Fruit fly (Drosophila melanogaster) whole organism, embryonic: ENCODE measurements around the gene Cdc16.

Experiments
- CG10267 ChIP-seq: fragments of 200-800 bp; sonication (Bioruptor generic); optimal IDR thresholded peaks from 2 replicates; lab custom pipeline; 2018; ENCODE audit warnings: missing biosample characterization, mild to moderate bottlenecking, missing genetic modification characterization, moderate library complexity
- CG10431 ChIP-seq: fragments of 200-800 bp; sonication (Bioruptor generic); optimal IDR thresholded peaks from 3 replicates; lab custom pipeline; 2018; ENCODE audit warnings: missing biosample characterization, mild to moderate bottlenecking, missing genetic modification characterization
- CG10462 ChIP-seq: fragments of 200-800 bp; sonication (Bioruptor generic); optimal IDR thresholded peaks from 2 replicates; lab custom pipeline; 2016; ENCODE audit warnings: missing biosample characterization, missing genetic modification characterization
- CG10654 ChIP-seq: fragments of 200-800 bp; sonication (Bioruptor generic); optimal IDR thresholded peaks from 2 replicates; lab custom pipeline; 2016; ENCODE audit warnings: missing biosample characterization, missing genetic modification characterization
- CG12071 ChIP-seq: fragments of 200-800 bp; sonication (Bioruptor generic); optimal IDR thresholded peaks from 3 replicates; lab custom pipeline; 2018; ENCODE audit warnings: missing biosample characterization, mild to moderate bottlenecking, missing genetic modification characterization
- CG12299 ChIP-seq: fragments of 200-800 bp; sonication (Bioruptor generic); optimal IDR thresholded peaks from 2 replicates; lab custom pipeline; 2018; ENCODE audit warnings: missing biosample characterization, mild to moderate bottlenecking, missing genetic modification characterization
- CG12659 ChIP-seq: fragments of 200-800 bp; sonication (Bioruptor generic); optimal IDR thresholded peaks from 3 replicates; lab custom pipeline; 2017; ENCODE audit warnings: mild to moderate bottlenecking, missing biosample characterization, missing genetic modification reagents, missing genetic modification characterization
- CG13894 ChIP-seq: fragments of 200-800 bp; sonication (Bioruptor generic); optimal IDR thresholded peaks from 3 replicates; lab custom pipeline; 2018; ENCODE audit warnings: missing biosample characterization, mild to moderate bottlenecking, missing genetic modification characterization, moderate library complexity
- CG14014 ChIP-seq: fragments of 200-800 bp; sonication (Bioruptor generic); IDR thresholded peaks from 2 replicates; pipeline ENCODE4 v1.3.6; 2022; ENCODE audit warnings: missing biosample characterization, missing genetic modification characterization
- CG14667 ChIP-seq: fragments of 200-800 bp; sonication (Bioruptor generic); IDR thresholded peaks from 2 replicates; pipeline ENCODE4 v1.3.6; 2022; ENCODE audit warnings: missing biosample characterization, missing genetic modification characterization
- CG15073 ChIP-seq: fragments of 200-800 bp; sonication (Bioruptor generic); optimal IDR thresholded peaks from 2 replicates; lab custom pipeline; 2016; ENCODE audit warnings: missing biosample characterization, missing genetic modification characterization
- CG1602 ChIP-seq: fragments of 200-800 bp; sonication (Bioruptor generic); optimal IDR thresholded peaks from 3 replicates; lab custom pipeline; 2016; ENCODE audit warnings: missing biosample characterization, missing genetic modification characterization
- CG16815 ChIP-seq: fragments of 200-800 bp; sonication (Bioruptor generic); optimal IDR thresholded peaks from 3 replicates; lab custom pipeline; 2017; ENCODE audit warnings: missing biosample characterization, mild to moderate bottlenecking, missing genetic modification characterization
- CG3065 ChIP-seq: fragments of 200-800 bp; sonication (Bioruptor generic); optimal IDR thresholded peaks from 2 replicates; lab custom pipeline; 2016; ENCODE audit warnings: missing biosample characterization, missing genetic modification characterization
- CG34224 ChIP-seq: fragments of 200-800 bp; sonication (Bioruptor generic); IDR thresholded peaks from 3 replicates; pipeline ENCODE4 v1.3.6; 2022; ENCODE audit warnings: missing biosample characterization, missing genetic modification characterization; ENCODE audit not compliant: partially characterized antibody
- CG34422 ChIP-seq: fragments of 200-800 bp; sonication (Bioruptor generic); IDR thresholded peaks from 3 replicates; pipeline ENCODE4 v1.3.6; 2022; ENCODE audit warnings: missing biosample characterization, missing genetic modification characterization
- CG6254 ChIP-seq: fragments of 200-800 bp; sonication (Bioruptor generic); optimal IDR thresholded peaks from 3 replicates; lab custom pipeline; 2017; ENCODE audit warnings: mild to moderate bottlenecking, missing biosample characterization, missing genetic modification reagents, missing genetic modification characterization
- CG6689 ChIP-seq: fragments of 200-800 bp; sonication (Bioruptor generic); IDR thresholded peaks from 2 replicates; pipeline ENCODE4 v1.3.6; 2022; ENCODE audit warnings: missing biosample characterization, missing genetic modification characterization
- CG8924 ChIP-seq: fragments of 200-800 bp; optimal IDR thresholded peaks from 3 replicates; lab custom pipeline; 2019; ENCODE audit warnings: missing biosample characterization, mild to moderate bottlenecking, missing genetic modification characterization, moderate library complexity
- CG9437 ChIP-seq: fragments of 200-800 bp; sonication (Bioruptor generic); optimal IDR thresholded peaks from 2 replicates; lab custom pipeline; 2018; ENCODE audit warnings: missing biosample characterization, mild to moderate bottlenecking, missing genetic modification characterization
- CG9727 ChIP-seq: fragments of 200-800 bp; sonication (Bioruptor generic); optimal IDR thresholded peaks from 3 replicates; lab custom pipeline; 2017; ENCODE audit warnings: missing biosample characterization, mild to moderate bottlenecking, missing genetic modification characterization
- CoRest ChIP-seq: fragments of 200-800 bp; sonication (Bioruptor generic); optimal IDR thresholded peaks from 3 replicates; lab custom pipeline; 2018; ENCODE audit warnings: missing biosample characterization, mild to moderate bottlenecking, missing genetic modification characterization, moderate library complexity
- D19A ChIP-seq: fragments of 200-800 bp; optimal IDR thresholded peaks from 3 replicates; lab custom pipeline; 2019; ENCODE audit warnings: missing biosample characterization, mild to moderate bottlenecking, missing genetic modification characterization, moderate library complexity
- Ets97D ChIP-seq: fragments of 200-800 bp; sonication (Bioruptor generic); optimal IDR thresholded peaks from 3 replicates; lab custom pipeline; 2016; ENCODE audit warnings: missing biosample characterization, missing genetic modification characterization
- H2.0 ChIP-seq: fragments of 200-800 bp; sonication (Bioruptor generic); IDR thresholded peaks from 2 replicates; pipeline ENCODE4 v1.3.6; 2022; ENCODE audit warnings: missing biosample characterization, missing genetic modification characterization
- HLH54F ChIP-seq: fragments of 200-800 bp; sonication (Bioruptor generic); optimal IDR thresholded peaks from 3 replicates; lab custom pipeline; 2016; ENCODE audit warnings: missing biosample characterization, missing genetic modification characterization
- HmgD ChIP-seq: fragments of 200-800 bp; sonication (Bioruptor generic); optimal IDR thresholded peaks from 3 replicates; lab custom pipeline; 2016; ENCODE audit warnings: missing biosample characterization, missing genetic modification characterization
- Hr3 ChIP-seq: fragments of 200-800 bp; sonication (Bioruptor generic); optimal IDR thresholded peaks from 3 replicates; lab custom pipeline; 2016; ENCODE audit warnings: missing biosample characterization, missing genetic modification characterization
- Ravus ChIP-seq: fragments of 200-800 bp; sonication (Bioruptor generic); IDR thresholded peaks from 2 replicates; pipeline ENCODE4 v1.3.6; 2022; ENCODE audit warnings: missing biosample characterization, missing genetic modification characterization
- Ssrp ChIP-seq: fragments of 200-800 bp; sonication (Bioruptor generic); optimal IDR thresholded peaks from 2 replicates; lab custom pipeline; 2018; ENCODE audit warnings: missing biosample characterization, mild to moderate bottlenecking, missing genetic modification characterization, moderate library complexity
- Tbp ChIP-seq: fragments of >200 bp; optimal IDR thresholded peaks from 2 replicates; lab custom pipeline; 2018; ENCODE audit warnings: missing biosample characterization, missing genetic modification characterization
- ase ChIP-seq: fragments of 200-800 bp; sonication (Bioruptor generic); IDR thresholded peaks from 3 replicates; pipeline ENCODE4 v1.3.6; 2022; ENCODE audit warnings: missing biosample characterization, missing genetic modification characterization
- ash1 ChIP-seq: fragments of 200-800 bp; sonication (Bioruptor generic); optimal IDR thresholded peaks from 2 replicates; lab custom pipeline; 2018; ENCODE audit warnings: missing biosample characterization, mild to moderate bottlenecking, missing genetic modification characterization
- bsh ChIP-seq, 2 experiments: fragments of 200-800 bp; sonication (Bioruptor generic); optimal IDR thresholded peaks; 2 replicates each; lab custom pipeline; 2017 to 2018; ENCODE audit warnings: mild to moderate bottlenecking in 2 of 2, missing biosample characterization in 2 of 2, missing genetic modification characterization in 2 of 2, moderate library complexity in 1 of 2
- caup ChIP-seq: fragments of 200-800 bp; sonication (Bioruptor generic); optimal IDR thresholded peaks from 3 replicates; lab custom pipeline; 2017; ENCODE audit warnings: missing biosample characterization, mild to moderate bottlenecking, missing genetic modification characterization, moderate library complexity; ENCODE audit not compliant: severe bottlenecking
- cg ChIP-seq: fragments of 200-800 bp; sonication (Bioruptor generic); optimal IDR thresholded peaks from 3 replicates; lab custom pipeline; 2019; ENCODE audit warnings: missing biosample characterization, mild to moderate bottlenecking, missing genetic modification characterization, moderate library complexity
- chinmo ChIP-seq: fragments of 200-800 bp; sonication (Bioruptor generic); IDR thresholded peaks from 4 replicates; pipeline ENCODE4 v1.3.6; 2022; ENCODE audit warnings: missing biosample characterization, missing genetic modification characterization; ENCODE audit not compliant: partially characterized antibody
- dm ChIP-seq: fragments of 200-800 bp; sonication (Bioruptor generic); optimal IDR thresholded peaks from 3 replicates; lab custom pipeline; 2016; ENCODE audit warnings: missing biosample characterization, missing genetic modification characterization
- ems ChIP-seq: fragments of 200-800 bp; sonication (Bioruptor generic); optimal IDR thresholded peaks from 3 replicates; lab custom pipeline; 2016; ENCODE audit warnings: missing biosample characterization, missing genetic modification characterization
- esg ChIP-seq: fragments of 200-800 bp; sonication (Bioruptor generic); conservative IDR thresholded peaks from 2 replicates; pipeline ENCODE4 v1.3.6; 2022; ENCODE audit warnings: missing biosample characterization, missing genetic modification characterization
- exex ChIP-seq: fragments of 200-800 bp; sonication (Bioruptor generic); optimal IDR thresholded peaks from 4 replicates; lab custom pipeline; 2018; ENCODE audit warnings: missing biosample characterization, mild to moderate bottlenecking, missing genetic modification characterization, moderate library complexity
- fd102C ChIP-seq: fragments of 200-800 bp; sonication (Bioruptor generic); optimal IDR thresholded peaks from 2 replicates; lab custom pipeline; 2018; ENCODE audit warnings: missing biosample characterization, mild to moderate bottlenecking, missing genetic modification characterization, moderate library complexity
- grn ChIP-seq: fragments of 200-800 bp; sonication (Bioruptor generic); optimal IDR thresholded peaks from 3 replicates; lab custom pipeline; 2017; ENCODE audit warnings: missing biosample characterization, missing genetic modification characterization
- inv ChIP-seq: fragments of 200-800 bp; sonication (Bioruptor generic); IDR thresholded peaks from 2 replicates; pipeline ENCODE4 v1.3.6; 2022; ENCODE audit warnings: missing biosample characterization, missing genetic modification characterization; ENCODE audit not compliant: partially characterized antibody
- mam ChIP-seq: fragments of 200-800 bp; sonication (Bioruptor generic); optimal IDR thresholded peaks from 3 replicates; lab custom pipeline; 2016; ENCODE audit warnings: missing biosample characterization, missing genetic modification characterization
- mld ChIP-seq: fragments of 200-800 bp; sonication (Bioruptor generic); IDR thresholded peaks from 3 replicates; pipeline ENCODE4 v1.3.6; 2022; ENCODE audit warnings: missing biosample characterization, missing genetic modification characterization; ENCODE audit not compliant: partially characterized antibody
- pb ChIP-seq: fragments of 200-800 bp; sonication (Bioruptor generic); optimal IDR thresholded peaks from 3 replicates; lab custom pipeline; 2016; ENCODE audit warnings: missing biosample characterization, missing genetic modification characterization
- sna ChIP-seq: fragments of 200-800 bp; sonication (Bioruptor generic); IDR thresholded peaks from 2 replicates; pipeline ENCODE4 v1.3.6; 2022; ENCODE audit warnings: missing biosample characterization, missing genetic modification characterization; ENCODE audit not compliant: partially characterized antibody
- so ChIP-seq: fragments of 200-800 bp; sonication (Bioruptor generic); IDR thresholded peaks from 3 replicates; pipeline ENCODE4 v1.3.6; 2022; ENCODE audit warnings: missing biosample characterization, missing genetic modification characterization
- zfh2 ChIP-seq: fragments of 200-800 bp; sonication (Bioruptor generic); optimal IDR thresholded peaks from 2 replicates; lab custom pipeline; 2016; ENCODE audit warnings: missing biosample characterization, missing genetic modification characterization

Cdc16 gene

DNA sequence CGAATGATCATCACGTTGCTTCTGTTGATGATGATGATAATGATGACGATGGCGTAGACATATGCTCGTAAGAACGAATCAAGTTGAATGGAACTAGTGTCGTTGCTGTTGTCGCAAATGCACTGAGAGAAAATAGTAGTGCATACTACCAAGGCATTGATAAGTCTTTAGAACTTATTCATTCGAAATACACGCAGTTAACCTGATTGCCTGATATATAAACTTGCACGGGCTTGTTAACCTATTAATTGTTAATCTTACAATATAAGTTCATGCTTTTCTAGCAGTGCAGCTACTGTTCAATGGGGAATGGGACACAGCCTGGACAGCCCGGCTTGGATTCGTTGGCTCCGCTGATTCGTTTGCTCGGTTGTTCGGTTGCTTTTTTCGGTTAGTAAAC, 45.3 kb downstream of the Cdc16 start (continued):
- TF ChIP-seq CG34224 (no peak), CG3065 (GFP tag; lab: Kevin White, UChicago) (peak; percentile 76), CG15073 (GFP tag; lab: Kevin White, UChicago) (no peak), cg (no peak), CG10267 (tag; lab: Kevin White, UChicago) (peak; percentile 84), dm (GFP tag; lab: Kevin White, UChicago) (peak; percentile 79), exex (tag; lab: Kevin White, UChicago) (no peak), CG10654 (peak; percentile 78), HmgD (peak; percentile 37), CG13894 (tag; lab: Kevin White, UChicago) (no peak), ase (GFP tag; lab: Robert Waterston, UW) (peak; percentile 63; the same call in 2 of the 3 replicates), CG12071 (peak; percentile 73), CG14667 (peak; percentile 71; the same call in 1 of the 2 replicates), CG10431 (GFP tag; lab: Kevin White, UChicago) (peak; percentile 62), caup (GFP tag; lab: Kevin White, UChicago) (peak; percentile 71), grn (no peak), pb (GFP tag; lab: Kevin White, UChicago) (peak; percentile 85), CG1602 (GFP tag; lab: Kevin White, UChicago) (peak; percentile 78), CG6689 (GFP tag; lab: Robert Waterston, UW) (peak; percentile 80), HLH54F (GFP tag; lab: Kevin White, UChicago) (peak; percentile 74), bsh (GFP tag; optimal IDR thresholded peaks at IDR 0.05; lab: Kevin White, UChicago) (peak; percentile 92 to 95), ems (GFP tag; lab: Kevin White, UChicago) (peak; percentile 71), CG10462 (peak; percentile 76), H2.0 (GFP tag; lab: Robert Waterston, UW) (peak; percentile 80), ash1 (GFP tag; lab: Kevin White, UChicago) (no peak), CG16815 (peak; percentile 88), Ravus (GFP tag; lab: Robert Waterston, UW) (no peak; the same call in 1 of the 2 replicates), Hr3 (peak; percentile 81), CG12299 (tag; lab: Kevin White, UChicago) (peak; percentile 66), CG6254 (peak; percentile 84), inv (GFP tag; lab: Robert Waterston, UW) (no peak), D19A (tag; lab: Kevin White, UChicago) (peak; percentile 79), so (GFP tag; lab: Robert Waterston, UW) (peak; percentile 71; the same call in 2 of the 3 replicates), Tbp (no peak), CG14014 (GFP tag; lab: Robert Waterston, UW) (peak; percentile 77), CG9437 (GFP tag; lab: Kevin White, UChicago) (peak; percentile 48), mam (GFP tag; lab: Kevin White, UChicago) (peak; percentile 80), CG12659 (peak; percentile 76), chinmo (GFP tag; lab: Robert Waterston, UW) (no peak), fd102C (GFP tag; lab: Kevin White, UChicago) (peak; percentile 59), sna (GFP tag; lab: Robert Waterston, UW) (no peak), zfh2 (GFP tag; lab: Kevin White, UChicago) (peak; percentile 60), CG8924 (tag; lab: Kevin White, UChicago) (peak; percentile 86), mld (GFP tag; lab: Robert Waterston, UW) (no peak), CoRest (tag; lab: Kevin White, UChicago) (peak; percentile 86), esg (GFP tag; lab: Robert Waterston, UW) (peak; percentile 69), Ssrp (peak; percentile 82), CG9727 (GFP tag; lab: Kevin White, UChicago) (peak; percentile 89), Ets97D (GFP tag; lab: Kevin White, UChicago) (peak; percentile 63), CG34422 (GFP tag; lab: Robert Waterston, UW) (peak; percentile 89)
